Worm (Caenorhabditis elegans): ENCODE measurements around the gene srt-48.

srt-48 gene

DNA sequence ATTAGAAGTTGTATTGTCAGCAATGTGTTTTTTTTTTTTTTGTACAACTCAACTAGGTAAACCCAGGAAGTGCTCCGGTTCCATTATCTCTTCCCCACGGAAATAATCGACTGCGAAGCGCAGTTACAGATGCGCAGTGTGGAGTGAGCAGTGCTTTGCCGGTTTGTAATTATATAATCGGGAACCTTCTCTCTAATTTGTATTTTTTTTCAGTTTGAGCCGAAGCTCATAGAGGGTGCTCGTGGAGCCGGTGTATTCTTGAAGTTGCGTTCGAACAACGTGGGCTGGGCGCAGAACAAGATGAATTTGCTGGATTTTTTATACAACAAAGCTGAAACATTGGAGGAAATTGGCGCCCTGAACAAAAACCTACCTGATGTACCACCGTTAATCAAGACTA, 10.7 kb downstream of the srt-48 start, which contains the start of gene Y41E3.13:
Gene Y41E3.13, plus strand, starts transcription at position 301 of the 400 bp plus-strand sequence.
- TF ChIP-seq ccch-3 (GFP tag; optimal IDR thresholded peaks at IDR 0.05) (no peak), nhr-90 (tag; optimal IDR thresholded peaks at IDR 0.05) (no peak), madf-10 (tag; optimal IDR thresholded peaks at IDR 0.05) (no peak), F37B4.10 (GFP tag; IDR thresholded peaks at IDR 0.05) (no peak), lin-35 (GFP tag; optimal IDR thresholded peaks at IDR 0.05) (no peak), Y53F4B.3 (GFP tag; IDR thresholded peaks at IDR 0.05) (no peak), sdz-38 (tag; optimal IDR thresholded peaks at IDR 0.05) (no peak), ets-4 (GFP tag; optimal IDR thresholded peaks at IDR 0.05) (no peak), nhr-27 (tag; optimal IDR thresholded peaks at IDR 0.05) (no peak), sea-2 (GFP tag; IDR thresholded peaks at IDR 0.05) (no peak), akir-1 (GFP tag; optimal IDR thresholded peaks at IDR 0.05) (no peak), nhr-80 (tag; optimal IDR thresholded peaks at IDR 0.05) (no peak), dpl-1 (GFP tag; optimal IDR thresholded peaks at IDR 0.05) (no peak)

- TF ChIP-seq snpc-1.1 (tag; optimal IDR thresholded peaks at IDR 0.05; ENCODE audit: insufficient read depth) = peak; percentile 47
- TF ChIP-seq cebp-1 (GFP tag; IDR thresholded peaks at IDR 0.05) = no peak
- TF ChIP-seq cebp-1 (tag; optimal IDR thresholded peaks at IDR 0.05) = no peak
- TF ChIP-seq ztf-3 (GFP tag; optimal IDR thresholded peaks at IDR 0.05) = no peak
- peak; percentile 33 for TF ChIP-seq snpc-3.4 (tag; optimal IDR thresholded peaks at IDR 0.05)
- peak; percentile 36 for TF ChIP-seq snpc-4 (GFP tag; optimal IDR thresholded peaks at IDR 0.05)
- peak in 3 of 4 experiments; percentile 28 to 92 (median 30) for TF ChIP-seq snpc-4 (tag; optimal IDR thresholded peaks at IDR 0.05)
Observed at ce11 chrIV:15056081-15056586, 12.6 kb downstream of the srt-48 start, which contains the start of gene Y41E3.19. Y41E3.19 (plus strand) TSS chrIV:15056131.

DNA sequence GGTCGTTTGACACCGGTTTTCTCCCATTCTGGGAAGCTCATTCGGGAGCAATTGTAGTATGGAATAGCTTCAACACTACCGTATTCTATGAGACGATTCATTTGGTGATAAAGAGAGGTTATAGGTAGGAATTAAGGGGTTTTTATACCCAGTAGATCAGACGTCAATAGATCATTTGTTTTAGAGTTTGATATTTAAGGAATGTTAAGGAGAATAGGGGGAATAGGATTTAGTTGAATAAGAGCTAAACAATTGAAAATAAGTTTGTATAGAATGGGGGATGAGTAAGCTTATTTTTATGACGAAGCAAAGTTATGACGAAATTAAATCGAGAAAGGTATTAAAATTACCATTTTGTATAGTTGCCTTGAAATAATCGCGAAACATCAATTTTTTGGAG, 15.4 kb downstream of the srt-48 start, which contains the start of gene srt-47:
Gene srt-47, minus strand, starts transcription at position 101 of the 400 bp plus-strand sequence.
- no peak for TF ChIP-seq somi-1 (GFP tag; optimal IDR thresholded peaks at IDR 0.05)
- no peak for TF ChIP-seq dpff-1 (tag; optimal IDR thresholded peaks at IDR 0.05)
- TF ChIP-seq F23B12.7 (tag; optimal IDR thresholded peaks at IDR 0.05; ENCODE audit: insufficient read depth) = no peak
- no peak for TF ChIP-seq bed-1 (GFP tag; IDR thresholded peaks at IDR 0.05)
- TF ChIP-seq ztf-28 (GFP tag; IDR thresholded peaks at IDR 0.05) = no peak
- TF ChIP-seq lsl-1 (GFP tag; optimal IDR thresholded peaks at IDR 0.05) = no peak
- no peak for TF ChIP-seq attf-3 (GFP tag; conservative IDR thresholded peaks at IDR 0.05)
- no peak for TF ChIP-seq atf-7 (tag; optimal IDR thresholded peaks at IDR 0.05)
- no peak for TF ChIP-seq ccch-3 (GFP tag; optimal IDR thresholded peaks at IDR 0.05)
- no peak for TF ChIP-seq B0336.3 (GFP tag; IDR thresholded peaks at IDR 0.05)
- TF ChIP-seq efl-1 (GFP tag; optimal IDR thresholded peaks at IDR 0.05) = no peak
- TF ChIP-seq let-526 (GFP tag; IDR thresholded peaks at IDR 0.05) = no peak
- no peak for TF ChIP-seq egrh-3 (GFP tag; IDR thresholded peaks at IDR 0.05)
- TF ChIP-seq hrde-1 (tag; optimal IDR thresholded peaks at IDR 0.05; ENCODE audit: borderline replicate concordance) = no peak
- no peak for TF ChIP-seq T26A5.8 (tag; optimal IDR thresholded peaks at IDR 0.05)
- no peak for TF ChIP-seq ceh-79 (tag; optimal IDR thresholded peaks at IDR 0.05)
- TF ChIP-seq F22D6.2 (tag; optimal IDR thresholded peaks at IDR 0.05) = no peak
- TF ChIP-seq Y53F4B.3 (GFP tag; IDR thresholded peaks at IDR 0.05) = no peak
